Fruit fly (Drosophila melanogaster) whole organism, embryonic: ENCODE measurements around the gene TRAM.

Experiments
- CG10431 ChIP-seq: fragments of 200-800 bp; sonication (Bioruptor generic); optimal IDR thresholded peaks from 3 replicates; lab custom pipeline; 2018; ENCODE audit warnings: missing biosample characterization, mild to moderate bottlenecking, missing genetic modification characterization
- CG10654 ChIP-seq: fragments of 200-800 bp; sonication (Bioruptor generic); optimal IDR thresholded peaks from 2 replicates; lab custom pipeline; 2016; ENCODE audit warnings: missing biosample characterization, missing genetic modification characterization
- CG11085 ChIP-seq: fragments of 200-800 bp; sonication (Bioruptor generic); IDR thresholded peaks from 2 replicates; pipeline ENCODE4 v1.3.6; 2022; ENCODE audit warnings: missing biosample characterization, missing genetic modification characterization
- CG11560 ChIP-seq: fragments of 200-800 bp; sonication (Bioruptor generic); IDR thresholded peaks from 3 replicates; pipeline ENCODE4 v1.3.6; 2022; ENCODE audit warnings: missing biosample characterization, missing genetic modification characterization
- CG13123 ChIP-seq: fragments of 200-800 bp; sonication (Bioruptor generic); optimal IDR thresholded peaks from 2 replicates; lab custom pipeline; 2016; ENCODE audit warnings: missing biosample characterization, missing genetic modification characterization
- CG15073 ChIP-seq: fragments of 200-800 bp; sonication (Bioruptor generic); optimal IDR thresholded peaks from 2 replicates; lab custom pipeline; 2016; ENCODE audit warnings: missing biosample characterization, missing genetic modification characterization
- CG17328 ChIP-seq: fragments of 200-800 bp; sonication (Bioruptor generic); IDR thresholded peaks from 2 replicates; pipeline ENCODE4 v1.3.6; 2022; ENCODE audit warnings: missing biosample characterization, missing genetic modification characterization
- CG17568 ChIP-seq: fragments of 200-800 bp; sonication (Bioruptor generic); optimal IDR thresholded peaks from 2 replicates; lab custom pipeline; 2018; ENCODE audit warnings: missing biosample characterization, mild to moderate bottlenecking, missing genetic modification characterization, moderate library complexity
- CG1792 ChIP-seq: fragments of 200-800 bp; sonication (Bioruptor generic); optimal IDR thresholded peaks from 2 replicates; lab custom pipeline; 2016; ENCODE audit warnings: missing biosample characterization, missing genetic modification characterization
- CG18599 ChIP-seq: fragments of 200-800 bp; sonication (Bioruptor generic); optimal IDR thresholded peaks from 3 replicates; lab custom pipeline; 2017; ENCODE audit warnings: missing biosample characterization, missing genetic modification characterization, mild to moderate bottlenecking, moderate library complexity, missing genetic modification reagents
- CG3065 ChIP-seq: fragments of 200-800 bp; sonication (Bioruptor generic); optimal IDR thresholded peaks from 2 replicates; lab custom pipeline; 2016; ENCODE audit warnings: missing biosample characterization, missing genetic modification characterization
- CG3163 ChIP-seq: fragments of 200-800 bp; sonication (Bioruptor generic); optimal IDR thresholded peaks from 3 replicates; lab custom pipeline; 2016; ENCODE audit warnings: missing biosample characterization, missing genetic modification characterization
- CG34422 ChIP-seq: fragments of 200-800 bp; sonication (Bioruptor generic); IDR thresholded peaks from 3 replicates; pipeline ENCODE4 v1.3.6; 2022; ENCODE audit warnings: missing biosample characterization, missing genetic modification characterization
- CG4328 ChIP-seq: fragments of 200-800 bp; sonication (Bioruptor generic); optimal IDR thresholded peaks from 3 replicates; lab custom pipeline; 2017; ENCODE audit warnings: missing biosample characterization, missing genetic modification reagents, missing genetic modification characterization
- CG43689 ChIP-seq: fragments of 200-800 bp; sonication (Bioruptor generic); IDR thresholded peaks from 2 replicates; pipeline ENCODE4 v1.3.6; 2022; ENCODE audit warnings: missing biosample characterization, missing genetic modification characterization
- CG7839 ChIP-seq: fragments of 200-800 bp; sonication (Bioruptor generic); optimal IDR thresholded peaks from 3 replicates; lab custom pipeline; 2018; ENCODE audit warnings: missing biosample characterization, mild to moderate bottlenecking, missing genetic modification characterization, moderate library complexity
- CG8281 ChIP-seq: fragments of 200-800 bp; sonication (Bioruptor generic); optimal IDR thresholded peaks from 2 replicates; lab custom pipeline; 2018; ENCODE audit warnings: missing biosample characterization, mild to moderate bottlenecking, missing genetic modification characterization, moderate library complexity
- CG8944 ChIP-seq: fragments of 200-800 bp; sonication (Bioruptor generic); optimal IDR thresholded peaks from 3 replicates; lab custom pipeline; 2016; ENCODE audit warnings: missing biosample characterization, missing genetic modification characterization
- Dbx ChIP-seq: fragments of 200-800 bp; sonication (Bioruptor generic); IDR thresholded peaks from 3 replicates; pipeline ENCODE4 v1.3.6; 2022; ENCODE audit warnings: missing biosample characterization, missing genetic modification characterization
- Dfd ChIP-seq, 2 experiments: fragments of >200 bp; optimal IDR thresholded peaks; 2 replicates each; lab custom pipeline; 2017; ENCODE audit warnings: missing biosample characterization in 2 of 2, missing genetic modification characterization in 2 of 2
- Dip2 ChIP-seq: fragments of 200-800 bp; sonication (Bioruptor generic); IDR thresholded peaks from 2 replicates; pipeline ENCODE4 v1.3.6; 2022; ENCODE audit warnings: missing biosample characterization, missing genetic modification characterization
- Dip3 ChIP-seq: fragments of 200-800 bp; sonication (Bioruptor generic); optimal IDR thresholded peaks from 3 replicates; lab custom pipeline; 2016; ENCODE audit warnings: missing biosample characterization, missing genetic modification characterization
- Dll ChIP-seq: fragments of 200-800 bp; sonication (Bioruptor generic); IDR thresholded peaks from 4 replicates; pipeline ENCODE4 v1.3.6; 2022; ENCODE audit warnings: missing biosample characterization, missing genetic modification characterization; ENCODE audit not compliant: partially characterized antibody
- H15 ChIP-seq: fragments of 200-800 bp; sonication (Bioruptor generic); IDR thresholded peaks from 3 replicates; pipeline ENCODE4 v1.3.6; 2022; ENCODE audit warnings: missing biosample characterization, missing genetic modification characterization
- MBD-R2 ChIP-seq: fragments of 200-800 bp; sonication (Bioruptor generic); IDR thresholded peaks from 2 replicates; pipeline ENCODE4 v1.3.6; 2022; ENCODE audit warnings: missing biosample characterization, missing genetic modification characterization
- Mes4 ChIP-seq: fragments of 200-800 bp; sonication (Bioruptor generic); optimal IDR thresholded peaks from 2 replicates; lab custom pipeline; 2016; ENCODE audit warnings: missing biosample characterization, missing genetic modification characterization
- NC2β ChIP-seq: fragments of 200-800 bp; sonication (Bioruptor generic); optimal IDR thresholded peaks from 2 replicates; lab custom pipeline; 2016; ENCODE audit warnings: missing biosample characterization, missing genetic modification characterization
- Nf-YA ChIP-seq: fragments of 200-800 bp; sonication (Bioruptor generic); IDR thresholded peaks from 2 replicates; pipeline ENCODE4 v1.3.6; 2022; ENCODE audit warnings: missing biosample characterization, missing genetic modification characterization
- Optix ChIP-seq: fragments of 200-800 bp; sonication (Bioruptor generic); IDR thresholded peaks from 3 replicates; pipeline ENCODE4 v1.3.6; 2022; ENCODE audit warnings: missing biosample characterization, missing genetic modification characterization
- Six4 ChIP-seq: fragments of 200-800 bp; sonication (Bioruptor generic); optimal IDR thresholded peaks from 2 replicates; lab custom pipeline; 2016; ENCODE audit warnings: missing biosample characterization, missing genetic modification characterization
- Vsx1 ChIP-seq: fragments of 200-800 bp; sonication (Bioruptor generic); optimal IDR thresholded peaks from 2 replicates; lab custom pipeline; 2017; ENCODE audit warnings: missing biosample characterization, mild to moderate bottlenecking, missing genetic modification characterization, missing genetic modification reagents
- Xbp1 ChIP-seq: fragments of 200-800 bp; sonication (Bioruptor generic); optimal IDR thresholded peaks from 3 replicates; lab custom pipeline; 2016; ENCODE audit warnings: missing biosample characterization, mild to moderate bottlenecking, missing genetic modification characterization
- Xrp1 ChIP-seq: fragments of 200-800 bp; sonication (Bioruptor generic); IDR thresholded peaks from 2 replicates; pipeline ENCODE4 v1.3.6; 2022; ENCODE audit warnings: missing biosample characterization, missing genetic modification characterization
- amos ChIP-seq: fragments of 200-800 bp; sonication (Bioruptor generic); IDR thresholded peaks from 2 replicates; pipeline ENCODE4 v1.3.6; 2022; ENCODE audit warnings: missing biosample characterization, missing genetic modification characterization; ENCODE audit not compliant: partially characterized antibody
- aop ChIP-seq: fragments of 200-800 bp; sonication (Bioruptor generic); IDR thresholded peaks from 2 replicates; pipeline ENCODE4 v1.3.6; 2022; ENCODE audit warnings: missing biosample characterization, missing genetic modification characterization
- ash1 ChIP-seq: fragments of 200-800 bp; sonication (Bioruptor generic); optimal IDR thresholded peaks from 2 replicates; lab custom pipeline; 2018; ENCODE audit warnings: missing biosample characterization, mild to moderate bottlenecking, missing genetic modification characterization
- bbx ChIP-seq: fragments of 200-800 bp; sonication (Bioruptor generic); IDR thresholded peaks from 2 replicates; pipeline ENCODE4 v1.3.6; 2022; ENCODE audit warnings: missing biosample characterization, missing genetic modification characterization; ENCODE audit not compliant: partially characterized antibody
- bowl ChIP-seq: fragments of 200-800 bp; sonication (Bioruptor generic); IDR thresholded peaks from 2 replicates; pipeline ENCODE4 v1.3.6; 2022; ENCODE audit warnings: missing biosample characterization, missing genetic modification characterization
- cas ChIP-seq: fragments of 200-800 bp; sonication (Bioruptor generic); IDR thresholded peaks from 2 replicates; pipeline ENCODE4 v1.3.6; 2022; ENCODE audit warnings: missing biosample characterization, missing genetic modification characterization
- dysf ChIP-seq: fragments of 200-800 bp; sonication (Bioruptor generic); IDR thresholded peaks from 3 replicates; pipeline ENCODE4 v1.3.6; 2022; ENCODE audit warnings: missing biosample characterization, missing genetic modification characterization
- gfzf ChIP-seq: fragments of 200-800 bp; sonication (Bioruptor generic); optimal IDR thresholded peaks from 2 replicates; lab custom pipeline; 2016; ENCODE audit warnings: missing biosample characterization, mild to moderate bottlenecking, missing genetic modification characterization, moderate library complexity
- h ChIP-seq: fragments of >200 bp; optimal IDR thresholded peaks from 2 replicates; lab custom pipeline; 2017
- ind ChIP-seq: fragments of 200-800 bp; sonication (Bioruptor generic); optimal IDR thresholded peaks from 3 replicates; lab custom pipeline; 2016; ENCODE audit warnings: missing biosample characterization, missing genetic modification characterization
- lab ChIP-seq: fragments of 200-800 bp; sonication (Bioruptor generic); optimal IDR thresholded peaks from 3 replicates; lab custom pipeline; 2017; ENCODE audit warnings: missing biosample characterization, missing genetic modification characterization, mild to moderate bottlenecking, moderate library complexity, missing genetic modification reagents
- mld ChIP-seq: fragments of 200-800 bp; sonication (Bioruptor generic); IDR thresholded peaks from 3 replicates; pipeline ENCODE4 v1.3.6; 2022; ENCODE audit warnings: missing biosample characterization, missing genetic modification characterization; ENCODE audit not compliant: partially characterized antibody
- org-1 ChIP-seq: fragments of 200-800 bp; sonication (Bioruptor generic); optimal IDR thresholded peaks from 2 replicates; lab custom pipeline; 2017; ENCODE audit warnings: missing biosample characterization, missing genetic modification characterization
- phol ChIP-seq: fragments of 200-800 bp; sonication (Bioruptor generic); optimal IDR thresholded peaks from 3 replicates; lab custom pipeline; 2018; ENCODE audit warnings: missing biosample characterization, mild to moderate bottlenecking, missing genetic modification characterization, moderate library complexity
- sisA ChIP-seq: fragments of 200-800 bp; sonication (Bioruptor generic); IDR thresholded peaks from 2 replicates; pipeline ENCODE4 v1.3.6; 2022; ENCODE audit warnings: missing biosample characterization, missing genetic modification characterization
- slbo ChIP-seq: fragments of 200-800 bp; sonication (Bioruptor generic); IDR thresholded peaks from 2 replicates; pipeline ENCODE4 v1.3.6; 2022; ENCODE audit warnings: missing biosample characterization, missing genetic modification characterization
- sna ChIP-seq: fragments of 200-800 bp; sonication (Bioruptor generic); IDR thresholded peaks from 2 replicates; pipeline ENCODE4 v1.3.6; 2022; ENCODE audit warnings: missing biosample characterization, missing genetic modification characterization; ENCODE audit not compliant: partially characterized antibody
- sug ChIP-seq: fragments of 200-800 bp; optimal IDR thresholded peaks from 2 replicates; lab custom pipeline; 2019; ENCODE audit warnings: missing biosample characterization, mild to moderate bottlenecking, missing genetic modification characterization, moderate library complexity
- wor ChIP-seq: fragments of 200-800 bp; sonication (Bioruptor generic); IDR thresholded peaks from 2 replicates; pipeline ENCODE4 v1.3.6; 2022; ENCODE audit warnings: missing biosample characterization, missing genetic modification characterization

TRAM gene

DNA sequence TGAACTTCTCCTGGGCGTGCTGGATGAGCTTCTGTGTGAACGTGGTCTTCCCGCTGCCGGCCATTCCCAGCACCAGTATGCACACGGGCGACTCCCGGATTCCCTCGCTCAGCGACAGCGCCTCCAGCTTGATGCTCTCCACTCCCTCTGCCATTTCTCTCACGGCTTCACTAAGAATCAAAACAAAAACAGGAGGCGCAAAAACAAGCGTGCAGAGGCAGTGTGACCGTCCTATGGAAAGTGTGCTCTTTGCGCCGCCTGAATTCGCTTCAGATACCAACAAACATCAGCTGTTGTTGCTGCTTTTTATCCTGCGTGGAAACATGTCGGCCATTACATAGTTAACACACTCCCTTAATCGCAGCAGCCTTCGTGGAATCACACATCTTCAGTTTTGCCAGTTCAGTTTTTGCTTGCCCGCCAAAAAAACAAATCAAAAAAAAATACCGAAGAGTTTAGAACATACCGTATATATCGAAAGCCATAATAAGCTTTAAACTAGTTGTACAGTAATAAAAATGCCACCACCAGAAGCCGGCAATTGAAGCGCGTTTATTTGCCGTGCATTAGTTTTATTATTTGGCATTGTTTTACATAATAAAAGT lies 5.7 kb downstream of the TRAM start, which contains the start of the genes CG3704 and mus81 (continued):
- TF ChIP-seq wor (GFP tag; lab: Robert Waterston, UW) (no peak), CG1792 (no peak), CG17328 (GFP tag; lab: Robert Waterston, UW) (no peak), CG43689 (GFP tag; lab: Robert Waterston, UW) (no peak), CG10431 (GFP tag; lab: Kevin White, UChicago) (no peak), Dbx (GFP tag; lab: Robert Waterston, UW) (no peak), CG15073 (no peak), CG3163 (GFP tag; lab: Kevin White, UChicago) (no peak), Optix (GFP tag; lab: Robert Waterston, UW) (no peak), CG8944 (no peak), Six4 (no peak), MBD-R2 (peak; percentile 57), Dll (GFP tag; lab: Robert Waterston, UW) (peak; percentile 73), amos (GFP tag; lab: Robert Waterston, UW) (no peak), CG18599 (GFP tag; lab: Kevin White, UChicago) (no peak), Xrp1 (GFP tag; lab: Robert Waterston, UW) (no peak), CG10654 (no peak), h (lab: Kevin White, UChicago) (no peak), sug (tag; lab: Kevin White, UChicago) (no peak), CG17568 (GFP tag; lab: Kevin White, UChicago) (no peak), phol (peak; percentile 70), CG11085 (GFP tag; lab: Robert Waterston, UW) (no peak), slbo (GFP tag; lab: Robert Waterston, UW) (peak; percentile 16; the same call in 1 of the 2 replicates), mld (GFP tag; lab: Robert Waterston, UW) (no peak), ash1 (GFP tag; lab: Kevin White, UChicago) (no peak), CG13123 (GFP tag; lab: Kevin White, UChicago) (no peak), Mes4 (no peak), bbx (GFP tag; lab: Robert Waterston, UW) (no peak), gfzf (peak; percentile 79), CG8281 (no peak), Dip3 (GFP tag; lab: Kevin White, UChicago) (no peak), dysf (GFP tag; lab: Robert Waterston, UW) (no peak), CG34422 (GFP tag; lab: Robert Waterston, UW) (no peak), Dip2 (GFP tag; lab: Robert Waterston, UW) (no peak), Xbp1 (GFP tag; lab: Kevin White, UChicago) (no peak), sna (GFP tag; lab: Robert Waterston, UW) (peak; percentile 58; the same call in 1 of the 2 replicates), cas (GFP tag; lab: Robert Waterston, UW) (no peak), aop (no peak), H15 (no peak), CG3065 (GFP tag; lab: Kevin White, UChicago) (no peak), NC2β (GFP tag; lab: Kevin White, UChicago) (no peak), sisA (GFP tag; lab: Robert Waterston, UW) (no peak), lab (GFP tag; lab: Kevin White, UChicago) (no peak), bowl (no peak), CG7839 (tag; lab: Kevin White, UChicago) (no peak), Nf-YA (no peak), Dfd (GFP tag; optimal IDR thresholded peaks at IDR 0.05; lab: Kevin White, UChicago) (no peak), CG11560 (tag; lab: Robert Waterston, UW) (no peak), org-1 (GFP tag; lab: Kevin White, UChicago) (no peak), CG4328 (no peak), ind (GFP tag; lab: Kevin White, UChicago) (no peak), Vsx1 (GFP tag; lab: Kevin White, UChicago) (no peak)
